Worm (Caenorhabditis elegans): ENCODE results near the gene K09E9.4.

Gene K09E9.4

DNA sequence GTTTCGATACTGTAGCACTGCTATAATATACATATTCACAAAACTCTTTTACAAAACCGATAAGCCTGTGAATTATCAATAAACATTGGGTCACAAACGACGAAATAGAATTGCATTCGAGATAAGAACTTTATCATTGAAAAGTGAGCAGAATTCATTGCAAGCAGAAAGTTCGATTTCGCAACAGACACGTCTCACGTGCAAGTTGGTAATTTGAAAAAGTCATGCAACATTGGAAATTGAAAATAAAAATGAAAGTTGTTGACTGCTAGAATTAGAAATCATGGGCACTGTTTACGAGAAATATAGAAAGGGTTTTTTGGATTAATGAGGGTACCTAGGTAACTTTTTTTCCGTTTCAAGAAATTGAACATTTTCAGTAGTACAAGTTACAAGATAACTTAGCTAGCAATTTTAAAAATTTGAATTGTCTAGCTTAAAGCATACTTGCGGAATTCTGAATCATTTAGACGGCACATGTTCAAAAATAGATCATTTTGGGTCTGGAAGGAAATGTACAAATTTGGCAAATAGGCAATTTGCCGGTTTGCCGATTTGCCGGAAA lies 19.6 kb downstream of the K09E9.4 start (continued):
- TF ChIP-seq mes-2 (tag; optimal IDR thresholded peaks at IDR 0.05; ENCODE audit: poor library complexity, severe bottlenecking) = peak; percentile 40
- TF ChIP-seq lin-1 (GFP tag; IDR thresholded peaks at IDR 0.05) = peak; percentile 71
- no peak for TF ChIP-seq madf-9 (GFP tag; conservative IDR thresholded peaks at IDR 0.05)
- peak; percentile 96 for TF ChIP-seq nhr-77 (tag; optimal IDR thresholded peaks at IDR 0.05)
- peak; percentile 82 for TF ChIP-seq php-3 (GFP tag; IDR thresholded peaks at IDR 0.05)
- TF ChIP-seq hlh-11 (tag; optimal IDR thresholded peaks at IDR 0.05) = peak; percentile 93
- peak; percentile 58 for TF ChIP-seq gei-8 (GFP tag; optimal IDR thresholded peaks at IDR 0.05)
- TF ChIP-seq aha-1 (tag) = peak; percentile 89
- peak; percentile 41 to 75 for TF ChIP-seq lsy-2 (tag; optimal IDR thresholded peaks at IDR 0.05)
- no peak for TF ChIP-seq sdz-12 (GFP tag; optimal IDR thresholded peaks at IDR 0.05)
- no peak for TF ChIP-seq nhr-237 (tag; optimal IDR thresholded peaks at IDR 0.05)
- TF ChIP-seq Y5F2A.4 (GFP tag; optimal IDR thresholded peaks at IDR 0.05) = no peak
- TF ChIP-seq ama-1 (optimal IDR thresholded peaks at IDR 0.05) = peak; percentile 63
- 0 out of 2 replicates have a peak, but pooled peaks have one; percentile 53 for TF ChIP-seq tra-1 (GFP tag; IDR thresholded peaks at IDR 0.05)
- peak; percentile 92 for TF ChIP-seq lin-13 (GFP tag; optimal IDR thresholded peaks at IDR 0.05)
- TF ChIP-seq nhr-11 (tag; optimal IDR thresholded peaks at IDR 0.05) = peak; percentile 75
- no peak for TF ChIP-seq lin-29 (GFP tag; IDR thresholded peaks at IDR 0.05)
- no peak for TF ChIP-seq snpc-4 (tag; optimal IDR thresholded peaks at IDR 0.05)
- TF ChIP-seq unc-62 (GFP tag; optimal IDR thresholded peaks at IDR 0.05 in 1 of 2) = peak in 1 of 2 experiments; percentile 90
- TF ChIP-seq unc-62 (tag; optimal IDR thresholded peaks at IDR 0.05) = no peak
- no peak for TF ChIP-seq ztf-11 (tag; optimal IDR thresholded peaks at IDR 0.05)
- no peak for TF ChIP-seq daf-12 (tag; optimal IDR thresholded peaks at IDR 0.05)
- TF ChIP-seq dmd-8 (GFP tag; IDR thresholded peaks at IDR 0.05) = 0 out of 2 replicates have a peak, but pooled peaks have one; percentile 8
- no peak for TF ChIP-seq pha-4 (GFP tag; IDR thresholded peaks at IDR 0.05)
- TF ChIP-seq pha-4 (tag; optimal IDR thresholded peaks at IDR 0.05) = peak; percentile 28
- TF ChIP-seq pqm-1 (tag; optimal IDR thresholded peaks at IDR 0.05) = peak; percentile 95
- peak; percentile 96 for TF ChIP-seq hlh-30 (tag; optimal IDR thresholded peaks at IDR 0.05; ENCODE audit: insufficient read depth)
- TF ChIP-seq jun-1 (tag; optimal IDR thresholded peaks at IDR 0.05) = peak; percentile 12
- no peak for TF ChIP-seq ZK337.2 (GFP tag; IDR thresholded peaks at IDR 0.05)
- TF ChIP-seq nhr-42 (GFP tag; IDR thresholded peaks at IDR 0.05) = no peak
- TF ChIP-seq daf-8 (GFP tag; IDR thresholded peaks at IDR 0.05) = no peak
- peak; percentile 52 to 93 for TF ChIP-seq mdl-1 (tag; optimal IDR thresholded peaks at IDR 0.05)
- no peak for TF ChIP-seq ceh-28 (tag; optimal IDR thresholded peaks at IDR 0.05)
- no peak for TF ChIP-seq F44E2.7 (GFP tag; IDR thresholded peaks at IDR 0.05)
- TF ChIP-seq ceh-82 (tag; optimal IDR thresholded peaks at IDR 0.05) = no peak
- no peak for TF ChIP-seq mdt-29 (GFP tag; IDR thresholded peaks at IDR 0.05)
- TF ChIP-seq arid-1 (GFP tag; conservative IDR thresholded peaks at IDR 0.05) = peak; percentile 66
- TF ChIP-seq unc-39 (tag; optimal IDR thresholded peaks at IDR 0.05) = no peak
- no peak for TF ChIP-seq dmd-9 (GFP tag; IDR thresholded peaks at IDR 0.05)
- peak; percentile 37; the same call in 1 of the 2 replicates for TF ChIP-seq lin-38 (GFP tag; IDR thresholded peaks at IDR 0.05)
- TF ChIP-seq zfp-2 (tag; optimal IDR thresholded peaks at IDR 0.05) = no peak
- no peak for TF ChIP-seq lin-39 (tag; optimal IDR thresholded peaks at IDR 0.05)
- TF ChIP-seq ceh-44 (GFP tag; IDR thresholded peaks at IDR 0.05) = no peak

ce11 chrX:15609698-15610097 lies 20.5 kb downstream of the K09E9.4 start:
- TF ChIP-seq egl-43 (GFP tag; IDR thresholded peaks at IDR 0.05) (0 out of 2 replicates have a peak, but pooled peaks have one; percentile 37), daf-16 (GFP tag; optimal IDR thresholded peaks at IDR 0.05) (no peak), daf-16 (tag; optimal IDR thresholded peaks at IDR 0.05) (no peak), skn-1 (tag; optimal IDR thresholded peaks at IDR 0.05) (no peak), aha-1 (tag) (peak; percentile 82), lir-3 (tag; optimal IDR thresholded peaks at IDR 0.05) (no peak), nhr-77 (tag; optimal IDR thresholded peaks at IDR 0.05) (no peak), ztf-11 (tag; optimal IDR thresholded peaks at IDR 0.05) (no peak), T20F7.1 (GFP tag; optimal IDR thresholded peaks at IDR 0.05) (no peak), lin-29 (GFP tag; IDR thresholded peaks at IDR 0.05) (no peak), daf-19 (GFP tag; conservative IDR thresholded peaks at IDR 0.05) (no peak), arid-1 (GFP tag; conservative IDR thresholded peaks at IDR 0.05) (no peak), aly-2 (tag; optimal IDR thresholded peaks at IDR 0.05) (no peak)
